Worm (Caenorhabditis elegans) whole organism, L4 larva: ENCODE measurements around the gene E02H1.1.

Experiments used
- F10B5.3 ChIP-seq: sonication (generic microtip); optimal IDR thresholded peaks from 2 replicates; lab custom pipeline; 2016; ENCODE audit warnings: mild to moderate bottlenecking, missing genetic modification characterization, missing compliant biosample characterization
- F37D6.2 ChIP-seq: sonication (generic microtip); optimal IDR thresholded peaks from 2 replicates; lab custom pipeline; 2016; ENCODE audit warnings: mild to moderate bottlenecking, missing genetic modification characterization, missing compliant biosample characterization
- F49E8.2 ChIP-seq: sonication (generic microtip); optimal IDR thresholded peaks from 2 replicates; lab custom pipeline; 2016; ENCODE audit warnings: missing compliant biosample characterization, mild to moderate bottlenecking, missing genetic modification characterization, borderline replicate concordance
- Y105C5A.15 ChIP-seq: fragments of 200-800 bp; sonication (Bioruptor generic); IDR thresholded peaks from 2 replicates; pipeline ENCODE4 v1.3.6; 2022; ENCODE audit warnings: missing genetic modification characterization, missing compliant biosample characterization
- aha-1 ChIP-seq: fragments of 150-350 bp; peaks from one replicate; lab custom pipeline; 2014; ENCODE audit warnings: missing biosample characterization, missing genetic modification characterization
- ceh-82 ChIP-seq: sonication (generic microtip); optimal IDR thresholded peaks from 2 replicates; lab custom pipeline; 2017; ENCODE audit warnings: missing biosample characterization, missing genetic modification characterization
- cey-2 ChIP-seq: sonication (generic microtip); optimal IDR thresholded peaks from 3 replicates; lab custom pipeline; 2017; ENCODE audit warnings: missing genetic modification characterization, mild to moderate bottlenecking, missing compliant biosample characterization, antibody characterized with exemption, borderline replicate concordance; ENCODE audit not compliant: insufficient read depth
- daf-8 ChIP-seq: fragments of 200-800 bp; sonication (Bioruptor generic); IDR thresholded peaks from 2 replicates; pipeline ENCODE4 v1.3.6; 2022; ENCODE audit warnings: missing genetic modification characterization, missing compliant biosample characterization
- dve-1 ChIP-seq: sonication (generic microtip); optimal IDR thresholded peaks from 2 replicates; lab custom pipeline; 2017; ENCODE audit warnings: antibody characterized with exemption, mild to moderate bottlenecking, missing genetic modification characterization, missing compliant biosample characterization; ENCODE audit not compliant: insufficient read depth
- fos-1 ChIP-seq: fragments of 150-350 bp; optimal IDR thresholded peaks from 2 replicates; lab custom pipeline; 2014; ENCODE audit warnings: missing biosample characterization, missing genetic modification characterization
- lin-29 ChIP-seq: fragments of 200-800 bp; sonication (Bioruptor generic); IDR thresholded peaks from 2 replicates; pipeline ENCODE4 v1.3.6; 2022; ENCODE audit warnings: missing genetic modification reagents, missing genetic modification characterization, missing compliant biosample characterization
- lin-38 ChIP-seq: fragments of 200-800 bp; sonication (Bioruptor generic); IDR thresholded peaks from 2 replicates; pipeline ENCODE4 v1.3.6; 2022; ENCODE audit warnings: missing genetic modification reagents, missing genetic modification characterization, missing compliant biosample characterization
- madf-5 ChIP-seq, 2 experiments: fragments of 200-800 bp; sonication (Bioruptor generic); IDR thresholded peaks; 2 replicates each; pipeline ENCODE4 v1.3.6; 2022; ENCODE audit warnings: missing compliant biosample characterization in 2 of 2, missing genetic modification characterization in 2 of 2
- mdt-29 ChIP-seq: fragments of 200-800 bp; sonication (Bioruptor generic); IDR thresholded peaks from 2 replicates; pipeline ENCODE4 v1.3.6; 2022; ENCODE audit warnings: missing genetic modification reagents, missing genetic modification characterization, missing compliant biosample characterization
- nhr-102 ChIP-seq: sonication (generic microtip); optimal IDR thresholded peaks from 2 replicates; lab custom pipeline; 2016; ENCODE audit warnings: mild to moderate bottlenecking, missing genetic modification characterization, moderate library complexity, missing compliant biosample characterization
- nhr-77 ChIP-seq: fragments of 150-350 bp; optimal IDR thresholded peaks from 2 replicates; lab custom pipeline; 2014; ENCODE audit warnings: missing biosample characterization, missing genetic modification characterization
- sdz-12 ChIP-seq: fragments of 200-800 bp; sonication (Bioruptor generic); optimal IDR thresholded peaks from 2 replicates; lab custom pipeline; 2018; ENCODE audit warnings: mild to moderate bottlenecking, missing genetic modification characterization, missing compliant biosample characterization
- snpc-1.2 ChIP-seq: fragments of 200-800 bp; sonication (Bioruptor generic); IDR thresholded peaks from 2 replicates; pipeline ENCODE4 v1.3.6; 2022; ENCODE audit warnings: missing genetic modification reagents, missing genetic modification characterization, missing compliant biosample characterization
- snpc-4 ChIP-seq: fragments of 150-350 bp; optimal IDR thresholded peaks from 2 replicates; lab custom pipeline; 2014; ENCODE audit warnings: missing biosample characterization, missing genetic modification characterization
- spr-1 ChIP-seq: sonication (generic microtip); optimal IDR thresholded peaks from 2 replicates; lab custom pipeline; 2016; ENCODE audit warnings: mild to moderate bottlenecking, missing genetic modification characterization, missing compliant biosample characterization
- tra-1 ChIP-seq: fragments of 200-800 bp; sonication (Bioruptor generic); IDR thresholded peaks from 2 replicates; pipeline ENCODE4 v1.3.6; 2022; ENCODE audit warnings: missing genetic modification reagents, missing genetic modification characterization, missing compliant biosample characterization
- zfp-3 ChIP-seq: fragments of 200-800 bp; sonication (Bioruptor generic); conservative IDR thresholded peaks from 2 replicates; pipeline ENCODE4 v1.3.6; 2022; ENCODE audit warnings: missing genetic modification reagents, missing genetic modification characterization, missing compliant biosample characterization
- ztf-7 ChIP-seq: fragments of 150-350 bp; optimal IDR thresholded peaks from 2 replicates; lab custom pipeline; 2014; ENCODE audit warnings: missing biosample characterization, missing genetic modification characterization

The E02H1.1 gene

DNA sequence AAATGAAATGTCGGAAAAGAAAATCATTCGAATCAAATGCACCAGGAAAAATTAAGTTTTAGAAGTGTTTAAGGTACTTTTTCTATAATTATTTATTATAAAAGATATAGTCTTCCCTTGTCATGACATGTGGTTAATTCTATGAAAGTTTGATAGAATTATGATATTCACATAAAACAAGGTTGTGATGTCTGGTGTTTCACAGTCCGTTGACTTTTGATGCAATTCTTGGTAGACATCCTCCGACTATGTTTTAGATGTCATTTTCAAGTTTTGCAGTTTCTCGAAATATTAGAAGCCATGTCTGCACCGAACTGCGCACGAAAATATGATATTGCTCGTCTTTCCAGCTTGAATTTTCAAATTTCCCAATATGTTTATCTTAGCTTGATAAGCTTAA is 46.6 kb downstream of the E02H1.1 start, which contains the start of gene sra-7:
Gene sra-7 (plus strand): TSS at position 301 of the 400 bp plus-strand sequence.
- TF ChIP-seq aha-1 (tag; lab: Kevin White, UChicago), result peak; percentile 8
- TF ChIP-seq tra-1, result no peak

DNA sequence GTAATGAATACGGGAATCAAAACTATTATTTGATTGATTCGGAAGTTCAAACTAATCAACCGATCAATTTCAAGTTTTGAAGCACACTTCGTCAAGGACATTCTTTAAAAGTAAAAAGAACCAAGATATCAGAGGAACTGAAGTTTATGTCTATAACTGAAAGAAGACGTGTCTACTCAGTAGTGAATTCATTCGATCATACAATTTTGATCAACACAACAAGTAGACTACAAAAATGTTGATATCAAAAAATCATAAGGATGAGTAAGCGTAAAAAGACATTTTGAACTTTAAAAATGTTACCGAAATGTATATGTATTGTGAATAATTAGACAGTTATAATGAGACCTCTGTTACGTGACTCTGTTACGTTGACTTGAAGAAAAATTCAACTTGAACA is 48.2 kb downstream of the E02H1.1 start, which contains the start of gene sra-4:
Gene sra-4 (minus strand): TSS at position 101 of the 400 bp plus-strand sequence.
- TF ChIP-seq snpc-1.2 (GFP tag; lab: Robert Waterston, UW), result no peak
- no peak for TF ChIP-seq lin-38
- no peak for TF ChIP-seq nhr-77 (tag; lab: Kevin White, UChicago)
- no peak for TF ChIP-seq mdt-29 (GFP tag; lab: Robert Waterston, UW)
- TF ChIP-seq snpc-4 (tag; lab: Kevin White, UChicago), result no peak
- TF ChIP-seq sdz-12 (GFP tag; lab: Kevin White, UChicago), result no peak
- TF ChIP-seq madf-5 (GFP tag; IDR thresholded peaks at IDR 0.05; lab: Robert Waterston, UW), result no peak
- no peak for TF ChIP-seq daf-8 (GFP tag; lab: Robert Waterston, UW)
- TF ChIP-seq F49E8.2 (tag; lab: Kevin White, UChicago), result no peak
- TF ChIP-seq fos-1, result no peak
- no peak for TF ChIP-seq cey-2 (tag; lab: Kevin White, UChicago)
- TF ChIP-seq dve-1, result no peak
- TF ChIP-seq ceh-82 (tag; lab: Kevin White, UChicago), result no peak
- TF ChIP-seq zfp-3 (GFP tag; lab: Robert Waterston, UW), result no peak
- TF ChIP-seq spr-1 (tag; lab: Kevin White, UChicago), result no peak
- no peak for TF ChIP-seq ztf-7 (tag; lab: Kevin White, UChicago)

DNA sequence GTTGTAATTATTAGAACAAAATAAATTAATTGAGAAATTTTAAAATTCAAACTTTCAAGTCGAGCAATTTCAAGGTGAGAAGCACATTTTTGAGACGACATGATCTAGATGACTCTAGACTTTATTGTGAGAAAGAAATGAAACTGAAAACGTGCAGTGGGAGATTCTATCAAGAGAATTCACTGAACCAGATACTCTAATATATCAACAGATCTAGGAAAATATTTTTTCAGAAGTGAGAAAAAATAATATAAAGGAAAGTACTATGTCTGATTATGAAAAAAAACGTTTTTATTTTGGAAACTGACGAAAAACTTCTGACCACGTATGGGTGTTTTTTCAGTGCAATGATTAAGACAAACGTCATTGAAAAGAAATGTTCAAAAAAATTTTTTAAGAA is 50.2 kb downstream of the E02H1.1 start, which contains the start of gene sra-3:
Gene sra-3 (minus strand): TSS at position 101 of the 400 bp plus-strand sequence.
- TF ChIP-seq F37D6.2 (tag; lab: Kevin White, UChicago), result no peak
- TF ChIP-seq Y105C5A.15 (GFP tag; lab: Robert Waterston, UW), result no peak
- TF ChIP-seq ceh-82 (tag; lab: Kevin White, UChicago), result no peak
- no peak for TF ChIP-seq tra-1
- TF ChIP-seq nhr-102, result no peak
- no peak for TF ChIP-seq madf-5 (GFP tag; IDR thresholded peaks at IDR 0.05; lab: Robert Waterston, UW)
- TF ChIP-seq lin-29, result no peak
- TF ChIP-seq F10B5.3 (tag; lab: Kevin White, UChicago), result no peak
